Fruit fly (Drosophila melanogaster) S2 (cell line): ENCODE results near the gene Best1.

Experiments
- CG8478 ChIP-seq: fragments of >200 bp; optimal IDR thresholded peaks from 2 replicates; lab custom pipeline; 2018
- CTCF ChIP-seq, 2 experiments: fragments of >200 bp; optimal IDR thresholded peaks; 2 replicates each; lab custom pipeline; 2018

Gene Best1

dm6 chr3R:10134341-10134668 is 36.0 kb downstream of the Best1 start:
- TF ChIP-seq CTCF (optimal IDR thresholded peaks at IDR 0.05; lab: Kevin White, UChicago) = peak; percentile 36 to 56
- TF ChIP-seq CG8478 (lab: Kevin White, UChicago) = no peak

dm6 chr3R:10133419-10134340 is 36.6 kb downstream of the Best1 start:
- TF ChIP-seq CTCF (optimal IDR thresholded peaks at IDR 0.05; lab: Kevin White, UChicago) (no peak), CG8478 (lab: Kevin White, UChicago) (no peak)

DNA sequence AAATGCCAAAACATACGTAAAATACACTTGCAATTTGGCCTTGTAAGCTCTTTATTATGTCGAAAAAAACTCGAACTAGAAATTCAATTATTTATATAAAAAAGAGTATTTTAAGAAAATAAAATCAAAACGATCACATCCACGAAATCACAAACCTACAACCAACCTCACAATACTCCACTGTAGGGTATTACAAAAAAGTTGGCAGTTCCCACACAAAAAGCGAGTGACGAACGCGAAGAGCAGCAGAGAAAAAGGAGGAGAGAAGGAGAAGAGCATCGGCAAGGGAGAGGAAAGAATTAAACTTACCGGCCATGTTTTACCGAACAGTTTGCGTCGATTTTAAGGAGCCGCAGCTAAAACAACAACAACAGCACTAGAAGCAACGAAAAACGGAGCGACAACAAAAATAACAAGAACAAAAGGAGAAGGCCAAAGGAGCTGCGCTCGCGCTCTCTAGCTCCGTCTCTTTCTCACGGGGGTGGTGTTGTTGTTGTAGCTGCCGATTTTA is 37.3 kb downstream of the Best1 start:
- TF ChIP-seq CTCF (optimal IDR thresholded peaks at IDR 0.05; lab: Kevin White, UChicago) (no peak), CG8478 (lab: Kevin White, UChicago) (no peak)

DNA sequence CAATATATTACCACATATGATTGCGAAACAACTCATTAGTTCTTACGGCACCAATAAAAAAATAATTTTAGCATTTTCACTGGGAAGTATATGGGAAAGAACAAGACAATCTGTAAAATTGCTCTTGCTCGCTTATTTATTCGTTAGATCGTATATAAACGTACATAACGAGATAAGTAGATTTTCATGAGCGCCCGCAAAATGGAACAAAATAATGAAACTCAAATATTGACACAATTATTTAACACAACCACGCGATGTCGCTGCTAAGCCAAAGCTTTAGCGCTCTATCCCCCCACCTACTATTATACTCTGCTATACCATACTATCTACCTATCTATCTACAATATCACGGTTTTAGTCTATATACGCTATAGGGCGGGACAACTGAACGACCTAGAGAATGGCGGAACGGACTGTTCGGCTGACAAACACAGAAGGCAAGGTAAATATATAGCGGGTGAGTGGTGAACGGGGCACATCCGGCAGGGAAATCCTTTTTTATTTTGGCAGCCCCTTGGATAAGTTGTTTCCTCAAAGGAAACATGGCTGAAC is 39.2 kb downstream of the Best1 start:
- TF ChIP-seq CTCF (optimal IDR thresholded peaks at IDR 0.05; lab: Kevin White, UChicago) (no peak), CG8478 (lab: Kevin White, UChicago) (no peak)

DNA sequence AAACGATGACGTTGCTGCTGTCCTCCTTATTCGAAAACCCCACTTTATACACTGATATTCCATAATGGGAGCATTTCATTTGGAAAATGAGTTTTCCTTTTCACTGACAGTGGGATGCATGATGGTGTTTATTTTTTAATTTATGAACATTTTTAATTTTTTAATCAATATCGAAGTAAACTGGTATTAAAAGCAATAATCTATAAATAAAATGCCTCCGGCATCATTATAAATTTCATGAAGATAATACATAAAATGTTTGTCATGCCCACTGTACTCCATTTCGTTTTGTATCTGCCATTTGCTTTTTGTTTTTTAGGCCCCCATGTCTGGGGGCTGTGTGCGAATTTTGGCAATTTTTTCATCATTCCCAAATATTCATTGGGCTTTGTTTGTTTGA is 40.2 kb downstream of the Best1 start:
- no peak for TF ChIP-seq CG8478 (lab: Kevin White, UChicago)
- no peak for TF ChIP-seq CTCF (optimal IDR thresholded peaks at IDR 0.05; lab: Kevin White, UChicago)

DNA sequence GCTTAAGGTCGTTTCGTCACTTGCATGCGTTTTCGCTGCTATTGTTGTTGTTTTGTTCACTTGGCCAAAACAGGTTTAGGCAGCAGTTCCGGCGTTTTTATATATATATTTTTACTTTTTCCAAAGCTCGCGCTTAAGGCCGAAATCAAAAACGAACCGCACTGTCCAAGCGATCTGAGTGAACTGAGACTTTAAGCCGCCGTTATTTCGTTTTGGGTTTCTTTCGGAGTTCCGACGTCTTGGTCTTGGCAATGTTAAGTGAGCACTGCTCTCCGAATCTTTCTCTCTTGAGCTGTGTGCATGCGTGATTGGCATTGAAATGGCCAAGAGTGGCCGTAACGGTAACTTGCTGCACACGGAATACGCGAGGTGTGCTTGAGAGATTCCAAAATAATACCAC is 44.8 kb downstream of the Best1 start, which contains the start of gene knk:
Gene knk, minus strand, starts transcription at position 188 of the 400 bp plus-strand sequence.
- TF ChIP-seq CTCF (optimal IDR thresholded peaks at IDR 0.05; lab: Kevin White, UChicago) (no peak), CG8478 (lab: Kevin White, UChicago) (no peak)

dm6 chr3R:10124764-10125163 is 45.5 kb downstream of the Best1 start:
- TF ChIP-seq CTCF (optimal IDR thresholded peaks at IDR 0.05; lab: Kevin White, UChicago) (peak; percentile 75 to 80), CG8478 (lab: Kevin White, UChicago) (no peak)

dm6 chr3R:10121266-10121904 is 48.9 kb downstream of the Best1 start, which contains the start of the genes gammaSnap2 and ATPsynepsilonL:
Gene gammaSnap2, minus strand, starts transcription at chr3R:10121400.
Gene ATPsynepsilonL, plus strand, starts transcription at chr3R:10121773.
- TF ChIP-seq CTCF (optimal IDR thresholded peaks at IDR 0.05; lab: Kevin White, UChicago) (no peak), CG8478 (lab: Kevin White, UChicago) (no peak)

- TF ChIP-seq CTCF (optimal IDR thresholded peaks at IDR 0.05; lab: Kevin White, UChicago) (no peak), CG8478 (lab: Kevin White, UChicago) (no peak)
These were observed 50.7 kb downstream of the Best1 start for dm6 chr3R:10119592-10119991.

dm6 chr3R:10115797-10116196 is 54.5 kb downstream of the Best1 start:
- TF ChIP-seq CG8478 (lab: Kevin White, UChicago) (no peak), CTCF (optimal IDR thresholded peaks at IDR 0.05; lab: Kevin White, UChicago) (no peak)

DNA sequence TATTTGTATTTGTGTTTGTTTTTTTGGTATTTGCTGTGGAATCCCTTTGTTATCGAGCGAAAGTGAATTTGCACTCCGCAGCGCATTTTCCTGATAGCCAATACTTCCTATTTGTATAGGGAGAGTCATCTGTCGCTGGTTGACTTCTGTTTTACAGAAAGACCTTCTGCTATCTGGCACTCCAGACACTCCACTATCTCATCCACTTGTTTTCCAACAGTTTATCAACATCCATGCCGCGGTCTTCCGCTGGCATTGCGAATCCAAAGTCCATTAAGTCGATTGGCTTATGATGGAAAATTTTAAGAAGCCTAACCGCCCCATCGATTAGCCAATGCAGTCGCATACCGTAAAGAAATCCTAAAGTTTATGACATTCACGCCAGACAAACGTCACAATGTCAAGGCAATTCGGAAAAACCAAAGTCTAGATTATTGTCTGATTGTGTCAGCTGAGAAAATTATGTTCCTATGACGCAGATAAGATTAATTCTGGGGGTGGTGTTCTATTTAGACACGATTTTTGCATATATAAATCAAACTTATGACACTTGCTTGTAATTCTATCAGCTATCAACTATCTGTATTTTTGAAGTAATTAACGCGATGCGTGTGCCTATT is 55.3 kb downstream of the Best1 start:
- TF ChIP-seq CG8478 (lab: Kevin White, UChicago) (no peak), CTCF (optimal IDR thresholded peaks at IDR 0.05; lab: Kevin White, UChicago) (no peak)

- TF ChIP-seq CTCF (optimal IDR thresholded peaks at IDR 0.05; lab: Kevin White, UChicago) (no peak), CG8478 (lab: Kevin White, UChicago) (no peak)
These were observed 56.5 kb downstream of the Best1 start for dm6 chr3R:10113746-10114145.

DNA sequence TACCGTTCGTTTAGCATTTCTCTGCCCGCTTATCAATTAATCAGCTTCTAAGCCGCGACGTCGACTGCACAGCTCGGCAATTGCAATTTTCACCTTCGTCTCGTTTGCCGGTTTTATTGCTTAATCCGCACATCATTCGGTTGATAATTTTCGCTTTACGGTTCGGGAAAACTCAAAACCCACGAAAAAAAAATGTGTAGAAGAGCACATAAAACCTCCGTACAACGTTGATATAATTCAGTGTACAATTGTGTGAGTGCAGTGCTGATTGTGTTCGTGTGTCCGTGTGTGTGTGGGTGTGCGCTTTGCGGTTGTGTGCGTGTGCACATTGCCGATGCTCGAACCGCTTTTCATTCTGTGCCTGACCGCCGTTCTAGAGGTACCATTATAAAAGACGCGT is 58.1 kb downstream of the Best1 start, which contains the start of gene CAH7:
Gene CAH7, plus strand, starts transcription at position 43 of the 400 bp plus-strand sequence.
- no peak for TF ChIP-seq CTCF (optimal IDR thresholded peaks at IDR 0.05; lab: Kevin White, UChicago)
- TF ChIP-seq CG8478 (lab: Kevin White, UChicago) = no peak

DNA sequence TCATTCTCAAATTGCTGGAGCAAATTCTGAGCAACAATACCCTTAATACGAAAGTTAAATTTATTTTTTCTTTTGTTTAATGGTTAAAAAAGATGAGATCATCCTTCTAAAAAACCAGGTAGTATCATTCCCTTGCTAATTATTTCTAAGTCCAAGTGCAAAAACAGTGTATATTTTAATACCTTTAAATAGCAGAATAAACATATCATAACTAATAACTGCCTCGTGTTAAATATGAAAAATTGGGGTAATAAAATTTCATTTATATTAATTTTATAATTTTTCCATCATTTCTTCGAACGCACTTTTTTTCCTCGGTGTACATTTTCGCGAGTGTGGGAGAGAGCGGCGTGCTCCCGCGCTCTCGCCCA is 58.5 kb downstream of the Best1 start:
- TF ChIP-seq CG8478 (lab: Kevin White, UChicago) (no peak), CTCF (optimal IDR thresholded peaks at IDR 0.05; lab: Kevin White, UChicago) (no peak)
